Worm (Caenorhabditis elegans) whole organism, midembryonic: Measurements from ENCODE around the gene gst-3.

Experiments used
- T22C8.4 ChIP-seq: fragments of 200-800 bp; sonication (Bioruptor generic); IDR thresholded peaks from 2 replicates; pipeline ENCODE4 v1.3.6; 2022; ENCODE audit warnings: missing genetic modification characterization, missing compliant biosample characterization
- cog-1 ChIP-seq: sonication (generic microtip); optimal IDR thresholded peaks from 2 replicates; lab custom pipeline; 2016; ENCODE audit warnings: missing genetic modification characterization, missing compliant biosample characterization
- flt-1 ChIP-seq: fragments of 200-800 bp; sonication (Bioruptor generic); IDR thresholded peaks from 2 replicates; pipeline ENCODE4 v1.3.6; 2022; ENCODE audit warnings: missing genetic modification characterization, missing compliant biosample characterization
- klf-2 ChIP-seq: fragments of 200-800 bp; sonication (Bioruptor generic); conservative IDR thresholded peaks from 2 replicates; pipeline ENCODE4 v1.3.6; 2022; ENCODE audit warnings: missing genetic modification reagents, missing genetic modification characterization, missing compliant biosample characterization
- med-1 ChIP-seq: sonication (generic microtip); optimal IDR thresholded peaks from 2 replicates; lab custom pipeline; 2017; ENCODE audit warnings: missing genetic modification characterization, mild to moderate bottlenecking, missing compliant biosample characterization, antibody characterized with exemption, missing genetic modification reagents; ENCODE audit not compliant: insufficient read depth
- ref-1 ChIP-seq: fragments of 200-800 bp; sonication (Bioruptor generic); conservative IDR thresholded peaks from 2 replicates; pipeline ENCODE4 v1.3.6; 2022; ENCODE audit warnings: missing genetic modification reagents, missing genetic modification characterization, missing compliant biosample characterization
- tab-1 ChIP-seq: fragments of 200-800 bp; sonication (Bioruptor generic); IDR thresholded peaks from 2 replicates; pipeline ENCODE4 v1.3.6; 2022; ENCODE audit warnings: missing genetic modification characterization, missing compliant biosample characterization
- ztf-23 ChIP-seq: fragments of 200-800 bp; sonication (Bioruptor generic); IDR thresholded peaks from 2 replicates; pipeline ENCODE4 v1.3.6; 2022; ENCODE audit warnings: missing genetic modification reagents, missing genetic modification characterization, missing compliant biosample characterization
- ztf-29 ChIP-seq: fragments of 200-800 bp; sonication (Bioruptor generic); IDR thresholded peaks from 2 replicates; pipeline ENCODE4 v1.3.6; 2022; ENCODE audit warnings: missing genetic modification reagents, missing genetic modification characterization, missing compliant biosample characterization

gst-3 gene

ce11 chrIV:10122205-10122604 is 17.8 kb downstream of the gst-3 start, which contains the start of gene irld-21:
TSS of gene irld-21 (minus strand) at chrIV:10122305.
- TF ChIP-seq ref-1 (GFP tag; lab: Robert Waterston, UW) (no peak), flt-1 (GFP tag; lab: Robert Waterston, UW) (no peak), ztf-23 (no peak), tab-1 (GFP tag; lab: Robert Waterston, UW) (no peak), ztf-29 (no peak), T22C8.4 (no peak), cog-1 (tag; lab: Kevin White, UChicago) (no peak)

- TF ChIP-seq T22C8.4: no peak
- TF ChIP-seq tab-1 (GFP tag; lab: Robert Waterston, UW): no peak
- TF ChIP-seq flt-1 (GFP tag; lab: Robert Waterston, UW): no peak
- no peak for TF ChIP-seq ztf-23
- no peak for TF ChIP-seq cog-1 (tag; lab: Kevin White, UChicago)
- no peak for TF ChIP-seq ztf-29
- no peak for TF ChIP-seq klf-2 (GFP tag; lab: Robert Waterston, UW)
- TF ChIP-seq med-1: no peak
- no peak for TF ChIP-seq ref-1 (GFP tag; lab: Robert Waterston, UW)
Observed at ce11 chrIV:10116765-10117164, 23.3 kb downstream of the gst-3 start.

- no peak for TF ChIP-seq med-1
- no peak for TF ChIP-seq flt-1 (GFP tag; lab: Robert Waterston, UW)
- no peak for TF ChIP-seq ref-1 (GFP tag; lab: Robert Waterston, UW)
- TF ChIP-seq tab-1 (GFP tag; lab: Robert Waterston, UW): no peak
- no peak for TF ChIP-seq T22C8.4
- no peak for TF ChIP-seq ztf-23
- TF ChIP-seq ztf-29: no peak
Observed at ce11 chrIV:10115142-10115541, 24.9 kb downstream of the gst-3 start, which contains the start of gene C04G2.10. TSS of gene C04G2.10 (plus strand) at chrIV:10115442.

ce11 chrIV:10112570-10112969 is 27.5 kb downstream of the gst-3 start, which contains the start of gene nsph-3.2:
TSS of gene nsph-3.2 (plus strand) at chrIV:10112870.
- no peak for TF ChIP-seq T22C8.4
- TF ChIP-seq ref-1 (GFP tag; lab: Robert Waterston, UW): no peak
- no peak for TF ChIP-seq ztf-29
- no peak for TF ChIP-seq flt-1 (GFP tag; lab: Robert Waterston, UW)
- no peak for TF ChIP-seq med-1
- no peak for TF ChIP-seq cog-1 (tag; lab: Kevin White, UChicago)
- no peak for TF ChIP-seq ztf-23
- TF ChIP-seq klf-2 (GFP tag; lab: Robert Waterston, UW): no peak

- TF ChIP-seq cog-1 (tag; lab: Kevin White, UChicago) (no peak), ztf-29 (no peak), flt-1 (GFP tag; lab: Robert Waterston, UW) (no peak), T22C8.4 (no peak), med-1 (no peak), klf-2 (GFP tag; lab: Robert Waterston, UW) (no peak), ref-1 (GFP tag; lab: Robert Waterston, UW) (no peak), tab-1 (GFP tag; lab: Robert Waterston, UW) (no peak), ztf-23 (no peak)
Observed at ce11 chrIV:10111441-10111840, 28.6 kb downstream of the gst-3 start, which contains the start of gene spch-1. TSS of gene spch-1 (minus strand) at chrIV:10111541.

- TF ChIP-seq T22C8.4 (no peak), ztf-23 (no peak), cog-1 (tag; lab: Kevin White, UChicago) (no peak), ref-1 (GFP tag; lab: Robert Waterston, UW) (no peak), tab-1 (GFP tag; lab: Robert Waterston, UW) (no peak), flt-1 (GFP tag; lab: Robert Waterston, UW) (no peak), ztf-29 (no peak)
Observed at ce11 chrIV:10110870-10111269, 29.2 kb downstream of the gst-3 start.

ce11 chrIV:10110417-10110816 is 29.6 kb downstream of the gst-3 start, which contains the start of gene egl-38:
TSS of gene egl-38 (minus strand) at chrIV:10110517.
- no peak for TF ChIP-seq ztf-23
- no peak for TF ChIP-seq ref-1 (GFP tag; lab: Robert Waterston, UW)
- TF ChIP-seq tab-1 (GFP tag; lab: Robert Waterston, UW): no peak
- TF ChIP-seq ztf-29: no peak
- TF ChIP-seq T22C8.4: no peak
- no peak for TF ChIP-seq med-1
- TF ChIP-seq flt-1 (GFP tag; lab: Robert Waterston, UW): no peak
- TF ChIP-seq cog-1 (tag; lab: Kevin White, UChicago): no peak
- no peak for TF ChIP-seq klf-2 (GFP tag; lab: Robert Waterston, UW)

DNA sequence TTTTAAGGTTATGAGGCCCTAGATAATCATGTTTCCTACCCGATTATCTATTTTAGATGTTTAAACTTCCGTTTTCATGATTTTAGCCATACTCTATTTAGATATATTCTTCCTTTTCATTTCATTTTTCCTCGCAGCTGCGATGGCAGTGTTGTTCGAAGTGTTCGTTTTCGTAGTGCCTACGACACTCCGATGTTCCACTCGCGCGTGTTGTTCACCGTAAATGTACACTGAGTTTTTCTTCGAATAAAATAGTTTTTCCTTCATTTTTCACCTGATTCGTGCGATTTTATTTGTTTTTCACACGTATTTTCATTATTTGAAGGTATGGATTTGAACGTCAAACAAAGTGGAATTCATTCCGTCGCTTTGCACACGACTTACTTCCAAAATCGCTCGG is 43.2 kb downstream of the gst-3 start, which contains the start of gene dis-3:
Gene dis-3 (plus strand): TSS at position 322 of the 400 bp plus-strand sequence.
- TF ChIP-seq T22C8.4 (no peak), ztf-23 (no peak), cog-1 (tag; lab: Kevin White, UChicago) (no peak), med-1 (no peak), ref-1 (GFP tag; lab: Robert Waterston, UW) (no peak), tab-1 (GFP tag; lab: Robert Waterston, UW) (no peak), ztf-29 (no peak), flt-1 (GFP tag; lab: Robert Waterston, UW) (no peak), klf-2 (GFP tag; lab: Robert Waterston, UW) (no peak)

DNA sequence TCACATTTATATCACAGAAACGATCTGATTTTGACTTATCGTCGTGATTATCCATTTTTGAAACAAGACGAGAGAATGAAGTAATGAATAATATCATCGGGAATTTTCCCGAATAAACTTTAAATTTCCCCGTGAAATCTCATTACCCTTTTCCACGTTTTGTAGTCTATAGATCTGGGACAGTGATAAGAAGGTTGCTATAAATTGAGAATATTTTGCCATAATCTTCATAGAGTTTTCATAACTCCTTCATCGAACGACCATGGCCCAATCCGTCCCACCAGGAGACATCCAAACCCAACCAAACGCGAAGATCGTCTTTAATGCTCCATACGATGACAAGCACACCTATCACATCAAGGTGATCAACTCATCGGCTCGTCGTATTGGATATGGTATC is 44.9 kb downstream of the gst-3 start, which contains the start of the genes C04G2.5 and msp-36:
Gene C04G2.5 (minus strand): TSS at position 101 of the 400 bp plus-strand sequence.
Gene msp-36 (plus strand): TSS at position 263 of the 400 bp plus-strand sequence.
- no peak for TF ChIP-seq med-1
- TF ChIP-seq ztf-29: no peak
- TF ChIP-seq ref-1 (GFP tag; lab: Robert Waterston, UW): no peak
- TF ChIP-seq klf-2 (GFP tag; lab: Robert Waterston, UW): no peak
- TF ChIP-seq ztf-23: no peak
- no peak for TF ChIP-seq T22C8.4
- no peak for TF ChIP-seq cog-1 (tag; lab: Kevin White, UChicago)
- TF ChIP-seq flt-1 (GFP tag; lab: Robert Waterston, UW): no peak
- no peak for TF ChIP-seq tab-1 (GFP tag; lab: Robert Waterston, UW)

DNA sequence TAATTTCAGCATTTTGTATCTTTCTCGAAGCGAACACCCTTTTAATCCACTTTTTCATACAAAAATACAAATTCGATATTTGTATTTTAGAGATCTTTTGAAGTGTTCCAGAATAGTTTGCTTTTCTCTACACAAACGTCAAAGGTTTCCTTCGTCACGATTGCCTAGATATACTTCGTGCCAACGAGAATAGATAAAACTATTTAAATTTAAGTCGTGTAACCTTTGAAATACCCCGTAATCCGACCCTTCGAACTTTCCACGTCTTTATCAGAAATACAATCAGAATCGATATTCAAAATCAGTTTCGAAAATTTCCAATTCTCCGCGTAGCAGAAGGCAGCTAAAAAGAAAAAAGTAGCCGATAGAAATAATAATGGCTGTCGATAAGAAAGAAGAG is 49.7 kb downstream of the gst-3 start, which contains the start of gene ttbk-5:
Gene ttbk-5 (plus strand): TSS at position 301 of the 400 bp plus-strand sequence.
- TF ChIP-seq T22C8.4: no peak
- no peak for TF ChIP-seq ztf-23
- no peak for TF ChIP-seq flt-1 (GFP tag; lab: Robert Waterston, UW)
- no peak for TF ChIP-seq ref-1 (GFP tag; lab: Robert Waterston, UW)
- no peak for TF ChIP-seq med-1
- no peak for TF ChIP-seq cog-1 (tag; lab: Kevin White, UChicago)
- TF ChIP-seq klf-2 (GFP tag; lab: Robert Waterston, UW): no peak
- no peak for TF ChIP-seq ztf-29
- TF ChIP-seq tab-1 (GFP tag; lab: Robert Waterston, UW): no peak
